Fruit fly (Drosophila melanogaster) whole organism, prepupa: ENCODE measurements around the gene CG45486.

Source experiments
- Blimp-1 ChIP-seq: fragments of 200-800 bp; sonication (Bioruptor generic); optimal IDR thresholded peaks from 3 replicates; lab custom pipeline; 2017; ENCODE audit warnings: missing biosample characterization, missing genetic modification characterization, mild to moderate bottlenecking, moderate library complexity, missing genetic modification reagents
- CG10631 ChIP-seq: fragments of 200-800 bp; sonication (Bioruptor generic); optimal IDR thresholded peaks from 2 replicates; lab custom pipeline; 2016; ENCODE audit warnings: missing biosample characterization, missing genetic modification characterization
- CG15336 ChIP-seq: fragments of 200-800 bp; sonication (Bioruptor generic); IDR thresholded peaks from 2 replicates; pipeline ENCODE4 v1.3.6; 2022; ENCODE audit warnings: missing biosample characterization, missing genetic modification characterization
- CG16779 ChIP-seq: fragments of 200-800 bp; sonication (Bioruptor generic); optimal IDR thresholded peaks from 3 replicates; lab custom pipeline; 2017; ENCODE audit warnings: missing biosample characterization, mild to moderate bottlenecking, missing genetic modification characterization
- CG3032 ChIP-seq: fragments of 200-800 bp; optimal IDR thresholded peaks from 2 replicates; lab custom pipeline; 2019; ENCODE audit warnings: missing biosample characterization, mild to moderate bottlenecking, missing genetic modification characterization, moderate library complexity
- CG3919 ChIP-seq: fragments of 200-800 bp; sonication (Bioruptor generic); optimal IDR thresholded peaks from 3 replicates; lab custom pipeline; 2016; ENCODE audit warnings: missing biosample characterization, missing genetic modification characterization
- CG4318 ChIP-seq: fragments of 200-800 bp; sonication (Bioruptor generic); optimal IDR thresholded peaks from 3 replicates; lab custom pipeline; 2017; ENCODE audit warnings: missing biosample characterization, mild to moderate bottlenecking, missing genetic modification characterization
- CG6163 ChIP-seq: fragments of 200-800 bp; sonication (Bioruptor generic); IDR thresholded peaks from 3 replicates; pipeline ENCODE4 v1.3.6; 2022; ENCODE audit warnings: missing biosample characterization, missing genetic modification characterization
- CG6276 ChIP-seq: fragments of 200-800 bp; sonication (Bioruptor generic); optimal IDR thresholded peaks from 2 replicates; lab custom pipeline; 2017; ENCODE audit warnings: missing biosample characterization, mild to moderate bottlenecking, missing genetic modification characterization
- CG6808 ChIP-seq: fragments of 200-800 bp; sonication (Bioruptor generic); optimal IDR thresholded peaks from 3 replicates; lab custom pipeline; 2017; ENCODE audit warnings: missing biosample characterization, missing genetic modification characterization, mild to moderate bottlenecking, moderate library complexity, missing genetic modification reagents
- CG6854 ChIP-seq: fragments of 200-800 bp; sonication (Bioruptor generic); optimal IDR thresholded peaks from 2 replicates; lab custom pipeline; 2017; ENCODE audit warnings: missing biosample characterization, mild to moderate bottlenecking, missing genetic modification characterization
- CG8119 ChIP-seq: fragments of 200-800 bp; sonication (Bioruptor generic); IDR thresholded peaks from 3 replicates; pipeline ENCODE4 v1.3.6; 2022; ENCODE audit warnings: missing biosample characterization, missing genetic modification characterization
- CG8319 ChIP-seq: fragments of 200-800 bp; sonication (Bioruptor generic); optimal IDR thresholded peaks from 3 replicates; lab custom pipeline; 2016; ENCODE audit warnings: missing biosample characterization, missing genetic modification characterization
- CG8632 ChIP-seq: fragments of 200-800 bp; sonication (Bioruptor generic); optimal IDR thresholded peaks from 3 replicates; lab custom pipeline; 2016; ENCODE audit warnings: missing biosample characterization, missing genetic modification characterization
- CG9139 ChIP-seq: fragments of 200-800 bp; sonication (Bioruptor generic); optimal IDR thresholded peaks from 3 replicates; lab custom pipeline; 2017; ENCODE audit warnings: missing biosample characterization, mild to moderate bottlenecking, missing genetic modification characterization
- Eip75B ChIP-seq: fragments of 200-800 bp; sonication (Bioruptor generic); optimal IDR thresholded peaks from 3 replicates; lab custom pipeline; 2016; ENCODE audit warnings: missing biosample characterization, missing genetic modification characterization
- Eip78C ChIP-seq: fragments of 200-800 bp; sonication (Bioruptor generic); peaks from one replicate; lab custom pipeline; 2016; ENCODE audit warnings: missing biosample characterization, missing genetic modification characterization
- Ets96B ChIP-seq: fragments of 200-800 bp; optimal IDR thresholded peaks from 2 replicates; lab custom pipeline; 2019; ENCODE audit warnings: missing biosample characterization, mild to moderate bottlenecking, missing genetic modification characterization, moderate library complexity
- Gug ChIP-seq: fragments of 200-800 bp; sonication (Bioruptor generic); IDR thresholded peaks from 2 replicates; pipeline ENCODE4 v1.3.6; 2022; ENCODE audit warnings: missing biosample characterization, missing genetic modification characterization
- Hr39 ChIP-seq: fragments of 200-800 bp; sonication (Bioruptor generic); optimal IDR thresholded peaks from 2 replicates; lab custom pipeline; 2016; ENCODE audit warnings: missing biosample characterization, missing genetic modification characterization
- Lpt ChIP-seq: fragments of 200-800 bp; sonication (Bioruptor generic); optimal IDR thresholded peaks from 3 replicates; lab custom pipeline; 2016; ENCODE audit warnings: missing biosample characterization, missing genetic modification characterization
- OdsH ChIP-seq: fragments of 200-800 bp; sonication (Bioruptor generic); optimal IDR thresholded peaks from 3 replicates; lab custom pipeline; 2016; ENCODE audit warnings: missing biosample characterization, missing genetic modification characterization
- Smox ChIP-seq: fragments of 200-800 bp; sonication (Bioruptor generic); optimal IDR thresholded peaks from 3 replicates; lab custom pipeline; 2016; ENCODE audit warnings: missing biosample characterization, missing genetic modification characterization
- Sox14 ChIP-seq: fragments of 200-800 bp; sonication (Bioruptor generic); optimal IDR thresholded peaks from 3 replicates; lab custom pipeline; 2016; ENCODE audit warnings: missing biosample characterization, missing genetic modification characterization
- Sox15 ChIP-seq: fragments of 200-800 bp; sonication (Bioruptor generic); optimal IDR thresholded peaks from 3 replicates; lab custom pipeline; 2016; ENCODE audit warnings: missing biosample characterization, missing genetic modification characterization
- achi ChIP-seq: fragments of 200-800 bp; sonication (Bioruptor generic); optimal IDR thresholded peaks from 3 replicates; lab custom pipeline; 2016; ENCODE audit warnings: missing biosample characterization, missing genetic modification characterization
- acj6 ChIP-seq: fragments of 200-800 bp; sonication (Bioruptor generic); optimal IDR thresholded peaks from 3 replicates; lab custom pipeline; 2016; ENCODE audit warnings: missing biosample characterization, missing genetic modification characterization
- cyc ChIP-seq: fragments of 200-800 bp; sonication (Bioruptor generic); optimal IDR thresholded peaks from 3 replicates; lab custom pipeline; 2016; ENCODE audit warnings: missing biosample characterization, missing genetic modification characterization
- dac ChIP-seq: fragments of 200-800 bp; sonication (Bioruptor generic); optimal IDR thresholded peaks from 2 replicates; lab custom pipeline; 2017; ENCODE audit warnings: missing biosample characterization, mild to moderate bottlenecking, missing genetic modification characterization
- dsx ChIP-seq: fragments of 200-800 bp; optimal IDR thresholded peaks from 3 replicates; lab custom pipeline; 2019; ENCODE audit warnings: missing biosample characterization, mild to moderate bottlenecking, missing genetic modification characterization, moderate library complexity; ENCODE audit not compliant: poor library complexity, severe bottlenecking
- eg ChIP-seq: fragments of 200-800 bp; sonication (Bioruptor generic); IDR thresholded peaks from 3 replicates; pipeline ENCODE4 v1.3.6; 2022; ENCODE audit warnings: missing biosample characterization, missing genetic modification characterization
- esn ChIP-seq: fragments of 200-800 bp; sonication (Bioruptor generic); optimal IDR thresholded peaks from 2 replicates; lab custom pipeline; 2016; ENCODE audit warnings: missing biosample characterization, mild to moderate bottlenecking, missing genetic modification characterization, moderate library complexity
- fd59A ChIP-seq: fragments of 200-800 bp; sonication (Bioruptor generic); optimal IDR thresholded peaks from 2 replicates; lab custom pipeline; 2017; ENCODE audit warnings: missing biosample characterization, mild to moderate bottlenecking, missing genetic modification characterization, missing genetic modification reagents
- fd85E ChIP-seq: fragments of 200-800 bp; sonication (Bioruptor generic); optimal IDR thresholded peaks from 3 replicates; lab custom pipeline; 2016; ENCODE audit warnings: missing biosample characterization, missing genetic modification characterization
- fkh ChIP-seq: fragments of 200-800 bp; sonication (Bioruptor generic); optimal IDR thresholded peaks from 3 replicates; lab custom pipeline; 2017; ENCODE audit warnings: missing biosample characterization, mild to moderate bottlenecking, missing genetic modification characterization, moderate library complexity
- lz ChIP-seq: fragments of 200-800 bp; sonication (Bioruptor generic); optimal IDR thresholded peaks from 3 replicates; lab custom pipeline; 2016; ENCODE audit warnings: missing biosample characterization, missing genetic modification characterization
- net ChIP-seq: fragments of 200-800 bp; sonication (Bioruptor generic); optimal IDR thresholded peaks from 3 replicates; lab custom pipeline; 2016; ENCODE audit warnings: missing biosample characterization, missing genetic modification characterization
- pdm3 ChIP-seq: fragments of 200-800 bp; sonication (Bioruptor generic); optimal IDR thresholded peaks from 3 replicates; lab custom pipeline; 2016; ENCODE audit warnings: missing biosample characterization, missing genetic modification characterization
- salr ChIP-seq, 2 experiments: fragments of 200-800 bp; sonication (Bioruptor generic); optimal IDR thresholded peaks; 3 replicates each; lab custom pipeline; 2016 to 2018; ENCODE audit warnings: missing biosample characterization in 2 of 2, missing genetic modification characterization in 2 of 2, mild to moderate bottlenecking in 1 of 2
- spab ChIP-seq: fragments of 200-800 bp; sonication (Bioruptor generic); optimal IDR thresholded peaks from 2 replicates; lab custom pipeline; 2017; ENCODE audit warnings: missing biosample characterization, mild to moderate bottlenecking, missing genetic modification characterization, missing genetic modification reagents
- ss ChIP-seq, 2 experiments: fragments of 200-800 bp; sonication (Bioruptor generic); optimal IDR thresholded peaks; 2 replicates in 1 of 2; 3 replicates in 1 of 2; lab custom pipeline; 2017 to 2018; ENCODE audit warnings: mild to moderate bottlenecking in 2 of 2, missing biosample characterization in 2 of 2, missing genetic modification characterization in 2 of 2, moderate library complexity in 1 of 2
- svp ChIP-seq: fragments of 200-800 bp; sonication (Bioruptor generic); peaks from one replicate; lab custom pipeline; 2016; ENCODE audit warnings: missing biosample characterization, missing genetic modification characterization
- topi ChIP-seq: fragments of 200-800 bp; sonication (Bioruptor generic); optimal IDR thresholded peaks from 3 replicates; lab custom pipeline; 2016; ENCODE audit warnings: missing biosample characterization, missing genetic modification characterization
- vri ChIP-seq: fragments of 200-800 bp; sonication (Bioruptor generic); optimal IDR thresholded peaks from 3 replicates; lab custom pipeline; 2016; ENCODE audit warnings: missing biosample characterization, mild to moderate bottlenecking, missing genetic modification characterization

CG45486 gene

dm6 chrX:19889128-19889756, 20.7 kb downstream of the CG45486 start (continued):
- TF ChIP-seq OdsH (GFP tag; lab: Kevin White, UChicago) (peak; percentile 71), CG6808 (GFP tag; lab: Kevin White, UChicago) (peak; percentile 50), CG3032 (tag; lab: Kevin White, UChicago) (peak; percentile 64), Lpt (GFP tag; lab: Kevin White, UChicago) (peak; percentile 18), CG4318 (GFP tag; lab: Kevin White, UChicago) (peak; percentile 46), CG3919 (peak; percentile 74), ss (GFP tag; optimal IDR thresholded peaks at IDR 0.05; lab: Kevin White, UChicago) (peak; percentile 28 to 61), CG8319 (GFP tag; lab: Kevin White, UChicago) (no peak), CG15336 (GFP tag; lab: Robert Waterston, UW) (peak; percentile 37; the same call in 1 of the 2 replicates)

DNA sequence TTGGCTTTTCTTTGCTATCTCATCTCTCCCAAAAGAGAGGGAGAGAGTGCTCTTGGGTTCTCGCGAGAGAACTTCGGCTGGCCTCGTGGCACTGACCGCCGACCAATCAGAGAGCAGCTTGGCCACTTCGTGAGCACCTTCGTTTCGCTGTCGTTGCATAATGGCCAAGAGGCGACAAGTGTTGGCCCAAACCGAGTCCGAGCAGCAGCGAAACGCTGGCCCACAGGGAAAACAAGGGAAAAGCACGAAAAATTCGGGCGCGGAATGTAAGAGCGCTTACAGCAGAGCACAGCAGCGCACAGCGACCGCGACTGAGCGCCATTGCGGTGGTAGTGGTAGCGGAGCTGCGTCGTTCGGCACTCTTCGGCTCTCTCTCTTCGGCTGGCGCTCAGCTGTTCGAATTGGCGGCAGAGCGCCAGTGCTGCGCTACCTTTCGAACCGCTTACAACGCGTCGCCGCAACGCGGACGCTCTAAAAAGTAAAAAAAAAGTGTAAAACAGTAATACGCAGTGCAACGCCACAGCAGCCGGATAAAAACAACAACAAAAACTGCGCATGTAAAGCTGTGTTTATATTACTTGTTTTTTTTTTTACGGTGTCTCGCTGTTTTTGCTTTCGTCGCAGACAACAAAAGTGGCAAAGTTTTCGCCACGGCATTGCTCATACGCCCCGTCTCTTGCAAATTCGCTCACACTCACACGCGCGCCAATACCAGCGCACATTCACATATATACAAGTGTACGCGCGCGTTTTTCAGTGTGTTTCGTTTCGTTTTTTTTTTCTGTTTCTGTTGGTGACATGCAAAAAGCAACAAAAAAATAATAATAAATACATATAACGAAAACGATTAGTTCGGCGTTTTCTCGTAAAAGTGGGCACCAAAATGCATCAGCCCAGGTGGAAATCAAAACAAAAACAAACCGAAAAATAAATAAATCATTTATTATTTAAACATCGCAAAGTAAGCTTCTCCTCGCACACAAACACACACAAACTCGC, 22.7 kb downstream of the CG45486 start:
- TF ChIP-seq eg (peak; percentile 82), salr (GFP tag; optimal IDR thresholded peaks at IDR 0.05; lab: Kevin White, UChicago) (peak; percentile 13 to 64), Eip78C (peak; percentile 77), fd85E (GFP tag; lab: Kevin White, UChicago) (no peak), Hr39 (GFP tag; lab: Kevin White, UChicago) (no peak), Sox14 (GFP tag; lab: Kevin White, UChicago) (peak; percentile 56), svp (GFP tag; lab: Kevin White, UChicago) (peak; percentile 73), spab (peak; percentile 51), fkh (peak; percentile 18), topi (GFP tag; lab: Kevin White, UChicago) (peak; percentile 43), Smox (peak; percentile 21), vri (GFP tag; lab: Kevin White, UChicago) (peak; percentile 95), OdsH (GFP tag; lab: Kevin White, UChicago) (peak; percentile 17), Blimp-1 (GFP tag; lab: Kevin White, UChicago) (peak; percentile 39), net (GFP tag; lab: Kevin White, UChicago) (peak; percentile 71), Sox15 (GFP tag; lab: Kevin White, UChicago) (no peak), CG6808 (GFP tag; lab: Kevin White, UChicago) (peak; percentile 75), Gug (GFP tag; lab: Robert Waterston, UW) (0 out of 2 replicates have a peak, but pooled peaks have one; percentile 33), fd59A (peak; percentile 18), CG10631 (GFP tag; lab: Kevin White, UChicago) (peak; percentile 15), ss (GFP tag; optimal IDR thresholded peaks at IDR 0.05; lab: Kevin White, UChicago) (peak; percentile 77), CG8119 (GFP tag; lab: Robert Waterston, UW) (peak; percentile 69), esn (GFP tag; lab: Kevin White, UChicago) (peak; percentile 39), dac (GFP tag; lab: Kevin White, UChicago) (peak; percentile 58), dsx (GFP tag; lab: Kevin White, UChicago) (no peak), CG6276 (peak; percentile 76), CG16779 (peak; percentile 72), Eip75B (GFP tag; lab: Kevin White, UChicago) (peak; percentile 60), Ets96B (tag; lab: Kevin White, UChicago) (no peak), CG8319 (GFP tag; lab: Kevin White, UChicago) (no peak), CG6163 (peak; percentile 83), CG15336 (GFP tag; lab: Robert Waterston, UW) (peak; percentile 69), CG4318 (GFP tag; lab: Kevin White, UChicago) (no peak), pdm3 (GFP tag; lab: Kevin White, UChicago) (peak; percentile 42), lz (GFP tag; lab: Kevin White, UChicago) (peak; percentile 6), CG3032 (tag; lab: Kevin White, UChicago) (no peak), CG9139 (GFP tag; lab: Kevin White, UChicago) (peak; percentile 57), CG6854 (GFP tag; lab: Kevin White, UChicago) (peak; percentile 68), achi (GFP tag; lab: Kevin White, UChicago) (peak; percentile 46), CG3919 (peak; percentile 65), CG8632 (peak; percentile 20), cyc (GFP tag; lab: Kevin White, UChicago) (peak; percentile 2), acj6 (GFP tag; lab: Kevin White, UChicago) (no peak)
